Fruit fly (Drosophila melanogaster) whole organism, embryonic: Measurements from ENCODE around the gene rdog.
A peak's percentile ranks its signal among the peaks of the same experiment; 100 is the strongest.

Experiments used
- B-H1 ChIP-seq: fragments of 200-800 bp; sonication (Bioruptor generic); IDR thresholded peaks from 3 replicates; pipeline ENCODE4 v1.3.6; 2022; ENCODE audit warnings: missing biosample characterization, missing genetic modification characterization
- B-H2 ChIP-seq: fragments of 200-800 bp; sonication (Bioruptor generic); optimal IDR thresholded peaks from 2 replicates; lab custom pipeline; 2018; ENCODE audit warnings: missing biosample characterization, mild to moderate bottlenecking, missing genetic modification characterization
- CG10147 ChIP-seq: fragments of 200-800 bp; sonication (Bioruptor generic); optimal IDR thresholded peaks from 2 replicates; lab custom pipeline; 2019; ENCODE audit warnings: missing biosample characterization, mild to moderate bottlenecking, missing genetic modification characterization, moderate library complexity
- CG10959 ChIP-seq: fragments of 200-800 bp; sonication (Bioruptor generic); IDR thresholded peaks from 2 replicates; pipeline ENCODE4 v1.3.6; 2022; ENCODE audit warnings: missing biosample characterization, missing genetic modification characterization
- CG11695 ChIP-seq: fragments of 200-800 bp; sonication (Bioruptor generic); IDR thresholded peaks from 3 replicates; pipeline ENCODE4 v1.3.6; 2022; ENCODE audit warnings: missing biosample characterization, missing genetic modification characterization
- CG12155 ChIP-seq: fragments of 200-800 bp; sonication (Bioruptor generic); optimal IDR thresholded peaks from 3 replicates; lab custom pipeline; 2016; ENCODE audit warnings: missing biosample characterization, missing genetic modification characterization
- CG12236 ChIP-seq: fragments of 200-800 bp; sonication (Bioruptor generic); optimal IDR thresholded peaks from 2 replicates; lab custom pipeline; 2016; ENCODE audit warnings: missing biosample characterization, missing genetic modification characterization
- CG1233 ChIP-seq: fragments of 200-800 bp; sonication (Bioruptor generic); optimal IDR thresholded peaks from 4 replicates; lab custom pipeline; 2018; ENCODE audit warnings: missing biosample characterization, mild to moderate bottlenecking, missing genetic modification characterization
- CG1603 ChIP-seq: fragments of 200-800 bp; sonication (Bioruptor generic); optimal IDR thresholded peaks from 2 replicates; lab custom pipeline; 2019; ENCODE audit warnings: missing biosample characterization, mild to moderate bottlenecking, missing genetic modification characterization, moderate library complexity
- CG17328 ChIP-seq: fragments of 200-800 bp; sonication (Bioruptor generic); IDR thresholded peaks from 2 replicates; pipeline ENCODE4 v1.3.6; 2022; ENCODE audit warnings: missing biosample characterization, missing genetic modification characterization
- CG17361 ChIP-seq: fragments of 200-800 bp; sonication (Bioruptor generic); IDR thresholded peaks from 3 replicates; pipeline ENCODE4 v1.3.6; 2022; ENCODE audit warnings: missing biosample characterization, missing genetic modification characterization
- CG17568 ChIP-seq: fragments of 200-800 bp; sonication (Bioruptor generic); optimal IDR thresholded peaks from 2 replicates; lab custom pipeline; 2018; ENCODE audit warnings: missing biosample characterization, mild to moderate bottlenecking, missing genetic modification characterization, moderate library complexity
- CG2120 ChIP-seq: fragments of 200-800 bp; sonication (Bioruptor generic); optimal IDR thresholded peaks from 3 replicates; lab custom pipeline; 2016; ENCODE audit warnings: missing biosample characterization, missing genetic modification characterization
- CG30431 ChIP-seq: fragments of 200-800 bp; sonication (Bioruptor generic); optimal IDR thresholded peaks from 2 replicates; lab custom pipeline; 2017; ENCODE audit warnings: missing biosample characterization, missing genetic modification characterization
- CG32532 ChIP-seq: fragments of 200-800 bp; sonication (Bioruptor generic); IDR thresholded peaks from 2 replicates; pipeline ENCODE4 v1.3.6; 2022; ENCODE audit warnings: missing biosample characterization, missing genetic modification characterization
- CG4282 ChIP-seq: fragments of 200-800 bp; sonication (Bioruptor generic); optimal IDR thresholded peaks from 2 replicates; lab custom pipeline; 2016; ENCODE audit warnings: missing biosample characterization, missing genetic modification characterization
- CG4730 ChIP-seq: fragments of 200-800 bp; sonication (Bioruptor generic); IDR thresholded peaks from 2 replicates; pipeline ENCODE4 v1.3.6; 2022; ENCODE audit warnings: missing biosample characterization, missing genetic modification characterization
- CG4854 ChIP-seq: fragments of 200-800 bp; sonication (Bioruptor generic); optimal IDR thresholded peaks from 2 replicates; lab custom pipeline; 2016; ENCODE audit warnings: missing biosample characterization, missing genetic modification characterization, inconsistent platforms
- CG5245 ChIP-seq: fragments of 200-800 bp; sonication (Bioruptor generic); optimal IDR thresholded peaks from 3 replicates; lab custom pipeline; 2016; ENCODE audit warnings: missing biosample characterization, missing genetic modification characterization
- CG6254 ChIP-seq: fragments of 200-800 bp; sonication (Bioruptor generic); optimal IDR thresholded peaks from 3 replicates; lab custom pipeline; 2017; ENCODE audit warnings: mild to moderate bottlenecking, missing biosample characterization, missing genetic modification reagents, missing genetic modification characterization
- CG6272 ChIP-seq: fragments of 200-800 bp; sonication (Bioruptor generic); IDR thresholded peaks from 2 replicates; pipeline ENCODE4 v1.3.6; 2022; ENCODE audit warnings: missing biosample characterization, missing genetic modification characterization
- CG7987 ChIP-seq: fragments of 200-800 bp; sonication (Bioruptor generic); optimal IDR thresholded peaks from 2 replicates; lab custom pipeline; 2018; ENCODE audit warnings: missing biosample characterization, mild to moderate bottlenecking, missing genetic modification characterization, moderate library complexity
- Camta ChIP-seq: fragments of 200-800 bp; sonication (Bioruptor generic); optimal IDR thresholded peaks from 2 replicates; lab custom pipeline; 2016; ENCODE audit warnings: missing biosample characterization, missing genetic modification characterization
- D ChIP-seq, 2 experiments: fragments of 200-800 bp in 1 of 2; fragments of >200 bp in 1 of 2; sonication (Bioruptor generic) in 1 of 2; optimal IDR thresholded peaks; 2 replicates in 1 of 2; 3 replicates in 1 of 2; lab custom pipeline; 2017; ENCODE audit warnings: mild to moderate bottlenecking in 1 of 2, missing biosample characterization in 1 of 2, missing genetic modification characterization in 1 of 2, missing genetic modification reagents in 1 of 2
- D19A ChIP-seq: fragments of 200-800 bp; optimal IDR thresholded peaks from 3 replicates; lab custom pipeline; 2019; ENCODE audit warnings: missing biosample characterization, mild to moderate bottlenecking, missing genetic modification characterization, moderate library complexity
- Drgx ChIP-seq: fragments of 200-800 bp; sonication (Bioruptor generic); IDR thresholded peaks from 2 replicates; pipeline ENCODE4 v1.3.6; 2022; ENCODE audit warnings: missing biosample characterization, missing genetic modification characterization
- E2f2 ChIP-seq: fragments of 200-800 bp; sonication (Bioruptor generic); IDR thresholded peaks from 2 replicates; pipeline ENCODE4 v1.3.6; 2022; ENCODE audit warnings: missing biosample characterization, missing genetic modification characterization
- Gsc ChIP-seq: fragments of 200-800 bp; sonication (Bioruptor generic); IDR thresholded peaks from 2 replicates; pipeline ENCODE4 v1.3.6; 2022; ENCODE audit warnings: missing biosample characterization, missing genetic modification characterization
- HLH3B ChIP-seq: fragments of 200-800 bp; sonication (Bioruptor generic); IDR thresholded peaks from 2 replicates; pipeline ENCODE4 v1.3.6; 2022; ENCODE audit warnings: missing biosample characterization, missing genetic modification characterization
- MBD-R2 ChIP-seq: fragments of 200-800 bp; sonication (Bioruptor generic); IDR thresholded peaks from 2 replicates; pipeline ENCODE4 v1.3.6; 2022; ENCODE audit warnings: missing biosample characterization, missing genetic modification characterization
- Max ChIP-seq: fragments of 200-800 bp; sonication (Bioruptor generic); optimal IDR thresholded peaks from 2 replicates; lab custom pipeline; 2016; ENCODE audit warnings: missing biosample characterization, mild to moderate bottlenecking, missing genetic modification characterization
- Meics ChIP-seq: fragments of 200-800 bp; sonication (Bioruptor generic); optimal IDR thresholded peaks from 2 replicates; lab custom pipeline; 2017; ENCODE audit warnings: missing biosample characterization, mild to moderate bottlenecking, missing genetic modification characterization
- Nf-YA ChIP-seq: fragments of 200-800 bp; sonication (Bioruptor generic); IDR thresholded peaks from 2 replicates; pipeline ENCODE4 v1.3.6; 2022; ENCODE audit warnings: missing biosample characterization, missing genetic modification characterization
- Scr ChIP-seq: fragments of 200-800 bp; sonication (Bioruptor generic); IDR thresholded peaks from 2 replicates; pipeline ENCODE4 v1.3.6; 2022; ENCODE audit warnings: missing biosample characterization, missing genetic modification characterization; ENCODE audit not compliant: partially characterized antibody
- Sin3A ChIP-seq: fragments of >200 bp; optimal IDR thresholded peaks from 2 replicates; lab custom pipeline; 2018
- Sry-β ChIP-seq: fragments of 200-800 bp; sonication (Bioruptor generic); optimal IDR thresholded peaks from 2 replicates; lab custom pipeline; 2018; ENCODE audit warnings: missing biosample characterization, mild to moderate bottlenecking, missing genetic modification characterization, moderate library complexity
- Usf ChIP-seq: fragments of 200-800 bp; sonication (Bioruptor generic); optimal IDR thresholded peaks from 2 replicates; lab custom pipeline; 2017; ENCODE audit warnings: missing genotype, missing biosample characterization, missing genetic modification characterization
- amos ChIP-seq: fragments of 200-800 bp; sonication (Bioruptor generic); IDR thresholded peaks from 2 replicates; pipeline ENCODE4 v1.3.6; 2022; ENCODE audit warnings: missing biosample characterization, missing genetic modification characterization; ENCODE audit not compliant: partially characterized antibody
- bcd ChIP-seq: fragments of 200-800 bp; sonication (Bioruptor generic); optimal IDR thresholded peaks from 2 replicates; lab custom pipeline; 2017; ENCODE audit warnings: missing biosample characterization, mild to moderate bottlenecking, missing genetic modification characterization
- bigmax ChIP-seq: fragments of 200-800 bp; sonication (Bioruptor generic); optimal IDR thresholded peaks from 2 replicates; lab custom pipeline; 2018; ENCODE audit warnings: missing biosample characterization, mild to moderate bottlenecking, missing genetic modification characterization
- ftz-f1 ChIP-seq: fragments of 200-800 bp; sonication (Bioruptor generic); optimal IDR thresholded peaks from 2 replicates; lab custom pipeline; 2016; ENCODE audit warnings: missing biosample characterization, missing genetic modification characterization
- ken ChIP-seq: fragments of 200-800 bp; sonication (Bioruptor generic); IDR thresholded peaks from 3 replicates; pipeline ENCODE4 v1.3.6; 2022; ENCODE audit warnings: missing biosample characterization, missing genetic modification characterization
- lmd ChIP-seq: fragments of 200-800 bp; sonication (Bioruptor generic); IDR thresholded peaks from 2 replicates; pipeline ENCODE4 v1.3.6; 2022; ENCODE audit warnings: missing biosample characterization, missing genetic modification characterization
- pho ChIP-seq: fragments of 200-800 bp; sonication (Bioruptor generic); optimal IDR thresholded peaks from 2 replicates; lab custom pipeline; 2016; ENCODE audit warnings: missing biosample characterization, missing genetic modification characterization
- sens-2 ChIP-seq: fragments of 200-800 bp; sonication (Bioruptor generic); IDR thresholded peaks from 2 replicates; pipeline ENCODE4 v1.3.6; 2022; ENCODE audit warnings: missing biosample characterization, missing genetic modification characterization
- sisA ChIP-seq: fragments of 200-800 bp; sonication (Bioruptor generic); IDR thresholded peaks from 2 replicates; pipeline ENCODE4 v1.3.6; 2022; ENCODE audit warnings: missing biosample characterization, missing genetic modification characterization
- sug ChIP-seq: fragments of 200-800 bp; optimal IDR thresholded peaks from 2 replicates; lab custom pipeline; 2019; ENCODE audit warnings: missing biosample characterization, mild to moderate bottlenecking, missing genetic modification characterization, moderate library complexity
- tgo ChIP-seq: fragments of 200-800 bp; sonication (Bioruptor generic); IDR thresholded peaks from 3 replicates; pipeline ENCODE4 v1.3.6; 2022; ENCODE audit warnings: missing biosample characterization, missing genetic modification characterization
- usp ChIP-seq: fragments of >200 bp; optimal IDR thresholded peaks from 2 replicates; lab custom pipeline; 2017; ENCODE audit warnings: missing biosample characterization, missing genetic modification characterization
- wor ChIP-seq: fragments of 200-800 bp; sonication (Bioruptor generic); IDR thresholded peaks from 2 replicates; pipeline ENCODE4 v1.3.6; 2022; ENCODE audit warnings: missing biosample characterization, missing genetic modification characterization

The rdog gene

DNA sequence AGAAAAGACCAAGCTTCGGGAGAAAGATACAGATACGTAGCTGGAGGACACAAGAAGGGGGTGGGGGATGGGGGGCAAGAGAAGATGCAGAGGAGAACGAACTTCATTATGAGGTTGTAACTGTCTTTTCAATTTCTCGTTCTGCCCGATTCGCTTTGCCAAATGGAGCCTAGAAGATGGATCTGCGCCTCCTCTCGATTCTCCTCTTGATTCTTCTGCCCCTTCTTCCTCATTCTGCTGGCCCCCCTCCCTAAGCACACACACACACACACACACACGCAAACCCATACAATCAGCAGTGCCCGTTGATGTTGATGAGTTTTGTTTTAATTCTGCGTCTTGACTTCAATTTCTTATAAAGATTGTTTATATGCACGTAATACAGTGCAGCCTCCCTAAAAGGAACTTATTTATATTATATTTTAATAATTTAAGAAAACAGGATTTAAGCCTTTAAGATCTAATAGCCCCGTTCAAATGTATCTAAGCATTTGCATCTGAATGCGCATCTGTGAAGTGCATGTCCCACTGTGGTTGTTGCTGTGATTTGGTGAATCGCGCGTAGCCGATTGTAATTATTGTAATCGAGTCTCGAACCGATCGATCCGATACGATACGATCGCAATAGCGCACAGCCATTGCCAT lies 49.2 kb downstream of the rdog start (continued):
- no peak for TF ChIP-seq Sin3A
- peak; percentile 11 for TF ChIP-seq CG7987
- peak; percentile 20 for TF ChIP-seq CG12155 (GFP tag; lab: Kevin White, UChicago)
- peak; percentile 16; the same call in 1 of the 2 replicates for TF ChIP-seq MBD-R2 (GFP tag; lab: Robert Waterston, UW)
- peak; percentile 26 for TF ChIP-seq Usf (GFP tag; lab: Kevin White, UChicago)
- peak; percentile 69; the same call in 2 of the 3 replicates for TF ChIP-seq ken (GFP tag; lab: Robert Waterston, UW)
- TF ChIP-seq D (optimal IDR thresholded peaks at IDR 0.05; lab: Kevin White, UChicago): no peak
- TF ChIP-seq D (GFP tag; optimal IDR thresholded peaks at IDR 0.05; lab: Kevin White, UChicago): peak; percentile 44
- peak; percentile 28 for TF ChIP-seq CG6254 (GFP tag; lab: Kevin White, UChicago)
- TF ChIP-seq CG4730 (GFP tag; lab: Robert Waterston, UW): peak; percentile 69
- peak; percentile 42 for TF ChIP-seq CG2120 (GFP tag; lab: Kevin White, UChicago)
- peak; percentile 81 for TF ChIP-seq tgo (GFP tag; lab: Robert Waterston, UW)
- TF ChIP-seq B-H1 (GFP tag; lab: Robert Waterston, UW): peak; percentile 73
- peak; percentile 40; the same call in 1 of the 2 replicates for TF ChIP-seq CG6272 (GFP tag; lab: Robert Waterston, UW)
- no peak for TF ChIP-seq amos (GFP tag; lab: Robert Waterston, UW)
- peak; percentile 23 for TF ChIP-seq CG17568
- no peak for TF ChIP-seq usp
- peak; percentile 73; the same call in 1 of the 2 replicates for TF ChIP-seq HLH3B (GFP tag; lab: Robert Waterston, UW)
- 0 out of 2 replicates have a peak, but pooled peaks have one; percentile 12 for TF ChIP-seq Nf-YA (GFP tag; lab: Robert Waterston, UW)
- TF ChIP-seq CG30431 (GFP tag; lab: Kevin White, UChicago): peak; percentile 47
- TF ChIP-seq CG11695 (GFP tag; lab: Robert Waterston, UW): peak; percentile 67; the same call in 2 of the 3 replicates
- peak; percentile 32 for TF ChIP-seq CG10147 (GFP tag; lab: Kevin White, UChicago)
- peak; percentile 78 for TF ChIP-seq lmd
- TF ChIP-seq Sry-β (GFP tag; lab: Kevin White, UChicago): no peak
- peak; percentile 39; the same call in 1 of the 2 replicates for TF ChIP-seq wor (GFP tag; lab: Robert Waterston, UW)
- TF ChIP-seq Camta (GFP tag; lab: Kevin White, UChicago): no peak
- peak; percentile 25; the same call in 1 of the 3 replicates for TF ChIP-seq CG17361 (GFP tag; lab: Robert Waterston, UW)
- peak; percentile 0 for TF ChIP-seq Max (GFP tag; lab: Kevin White, UChicago)
- peak; percentile 75 for TF ChIP-seq CG17328
- peak; percentile 58 for TF ChIP-seq D19A (tag; lab: Kevin White, UChicago)
- peak; percentile 6 for TF ChIP-seq B-H2 (GFP tag; lab: Kevin White, UChicago)
- peak; percentile 14 for TF ChIP-seq CG5245
- peak; percentile 66 for TF ChIP-seq bcd
- TF ChIP-seq Drgx (GFP tag; lab: Robert Waterston, UW): peak; percentile 88
- peak; percentile 61 for TF ChIP-seq CG32532 (GFP tag; lab: Robert Waterston, UW)
- no peak for TF ChIP-seq CG4854
- 0 out of 2 replicates have a peak, but pooled peaks have one; percentile 12 for TF ChIP-seq Gsc (GFP tag; lab: Robert Waterston, UW)
- TF ChIP-seq E2f2 (GFP tag; lab: Robert Waterston, UW): peak; percentile 38; the same call in 1 of the 2 replicates
- no peak for TF ChIP-seq ftz-f1
- TF ChIP-seq CG1603 (tag; lab: Kevin White, UChicago): no peak
- TF ChIP-seq sens-2 (GFP tag; lab: Robert Waterston, UW): peak; percentile 56; the same call in 1 of the 2 replicates
- peak; percentile 47 for TF ChIP-seq CG1233 (GFP tag; lab: Kevin White, UChicago)
- no peak for TF ChIP-seq CG4282 (GFP tag; lab: Kevin White, UChicago)
- no peak for TF ChIP-seq Scr (GFP tag; lab: Robert Waterston, UW)
- TF ChIP-seq CG10959: peak; percentile 32; the same call in 1 of the 2 replicates
- TF ChIP-seq bigmax (GFP tag; lab: Kevin White, UChicago): no peak
- peak; percentile 65 for TF ChIP-seq Meics (GFP tag; lab: Kevin White, UChicago)
- peak; percentile 67 for TF ChIP-seq sisA
- no peak for TF ChIP-seq pho (GFP tag; lab: Kevin White, UChicago)
- no peak for TF ChIP-seq CG12236
- peak; percentile 38 for TF ChIP-seq sug (tag; lab: Kevin White, UChicago)
